Fruit fly (Drosophila melanogaster) whole organism, wandering third instar larva: ENCODE results near the gene CG34447.

Source experiments
- Hnf4 ChIP-seq: fragments of 200-800 bp; sonication (Bioruptor generic); optimal IDR thresholded peaks from 2 replicates; lab custom pipeline; 2016; ENCODE audit warnings: missing biosample characterization, mild to moderate bottlenecking, missing genetic modification characterization
- dl ChIP-seq, 2 experiments: fragments of 175-275, 200-275 bp in 1 of 2; fragments of 200-275 bp in 1 of 2; sonication (Bioruptor generic); optimal IDR thresholded peaks; lab custom pipeline; 2018; ENCODE audit warnings: mild to moderate bottlenecking in 2 of 2, missing biosample characterization in 2 of 2, missing genetic modification characterization in 2 of 2, moderate library complexity in 2 of 2; ENCODE audit not compliant: partially characterized antibody in 2 of 2, insufficient read depth in 1 of 2
- foxo ChIP-seq, 2 experiments: fragments of 200-800 bp; sonication (Bioruptor generic); optimal IDR thresholded peaks; 2 replicates in 1 of 2; 3 replicates in 1 of 2; lab custom pipeline; 2016 to 2017; ENCODE audit warnings: missing biosample characterization in 2 of 2, missing genetic modification characterization in 2 of 2
- lola ChIP-seq: fragments of >200 bp; optimal IDR thresholded peaks from 2 replicates; lab custom pipeline; 2017; ENCODE audit warnings: missing biosample characterization, missing genetic modification characterization
- psq ChIP-seq: fragments of 200-800 bp; sonication (Bioruptor generic); optimal IDR thresholded peaks from 3 replicates; lab custom pipeline; 2017; ENCODE audit warnings: missing biosample characterization, mild to moderate bottlenecking, missing genetic modification characterization, moderate library complexity
- sv ChIP-seq: fragments of 200-800 bp; sonication (Bioruptor generic); optimal IDR thresholded peaks from 3 replicates; lab custom pipeline; 2016; ENCODE audit warnings: missing biosample characterization, missing genetic modification characterization
- usp ChIP-seq: fragments of >200 bp; optimal IDR thresholded peaks from 2 replicates; lab custom pipeline; 2017; ENCODE audit warnings: missing biosample characterization, missing genetic modification characterization

dm6 chr2L:2436258-2436657, 16.4 kb upstream of the CG34447 start:
- no peak for TF ChIP-seq lola (GFP tag; lab: Kevin White, UChicago)
- TF ChIP-seq usp (GFP tag; lab: Kevin White, UChicago) = no peak
- TF ChIP-seq foxo (GFP tag; optimal IDR thresholded peaks at IDR 0.05; lab: Kevin White, UChicago) = peak in 1 of 2 experiments; percentile 9
- no peak for TF ChIP-seq sv (GFP tag; lab: Kevin White, UChicago)
- TF ChIP-seq Hnf4 = no peak
- no peak for TF ChIP-seq dl (GFP tag; optimal IDR thresholded peaks at IDR 0.05; lab: Kevin White, UChicago; ENCODE audit: insufficient read depth in 1 of 2, partially characterized antibody in 2 of 2)
- TF ChIP-seq psq (GFP tag; lab: Kevin White, UChicago) = no peak
